Worm (Caenorhabditis elegans) whole organism, young adult: ENCODE results near the gene C04C3.9.

Experiments
- B0336.3 ChIP-seq: fragments of 200-800 bp; sonication (Bioruptor generic); IDR thresholded peaks from 2 replicates; pipeline ENCODE4 v1.3.6; 2022; ENCODE audit warnings: missing genetic modification characterization, missing compliant biosample characterization
- K11D2.4 ChIP-seq: fragments of 200-800 bp; sonication (Bioruptor generic); IDR thresholded peaks from 2 replicates; pipeline ENCODE4 v1.3.6; 2022; ENCODE audit warnings: missing genetic modification reagents, missing genetic modification characterization, missing compliant biosample characterization
- ama-1 ChIP-seq, 3 experiments: fragments of 150-350 bp in 1 of 3; sonication (generic microtip) in 2 of 3; optimal IDR thresholded peaks; 2 replicates each; lab custom pipeline; 2014 to 2018; ENCODE audit warnings: missing biosample characterization in 2 of 3, missing genetic modification characterization in 2 of 3, missing genetic modification reagents in 2 of 3
- efl-1 ChIP-seq: fragments of 150-350 bp; optimal IDR thresholded peaks from 2 replicates; lab custom pipeline; 2014; ENCODE audit warnings: missing biosample characterization, missing genetic modification reagents, missing genetic modification characterization
- hlh-26 ChIP-seq: fragments of 200-800 bp; sonication (Bioruptor generic); conservative IDR thresholded peaks from 2 replicates; pipeline ENCODE4 v1.3.6; 2022; ENCODE audit warnings: missing genetic modification reagents, missing genetic modification characterization, missing compliant biosample characterization
- lsl-1 ChIP-seq: fragments of 200-800 bp; sonication (Bioruptor generic); optimal IDR thresholded peaks from 2 replicates; lab custom pipeline; 2018; ENCODE audit warnings: mild to moderate bottlenecking, missing genetic modification characterization, moderate library complexity, missing compliant biosample characterization
- madf-10 ChIP-seq: sonication (generic microtip); optimal IDR thresholded peaks from 2 replicates; lab custom pipeline; 2016; ENCODE audit warnings: mild to moderate bottlenecking, missing genetic modification characterization, missing compliant biosample characterization
- nfya-1 ChIP-seq: sonication (generic microtip); optimal IDR thresholded peaks from 2 replicates; lab custom pipeline; 2017; ENCODE audit warnings: antibody characterized with exemption, missing compliant biosample characterization, missing genetic modification characterization, borderline replicate concordance; ENCODE audit not compliant: insufficient read depth
- snpc-4 ChIP-seq, 5 experiments: fragments of 150-350 bp in 1 of 5; sonication (generic microtip) in 4 of 5; optimal IDR thresholded peaks; 2 replicates each; lab custom pipeline; 2014 to 2018; ENCODE audit warnings: missing genetic modification characterization in 5 of 5, missing biosample characterization in 3 of 5, antibody characterized with exemption in 2 of 5, mild to moderate bottlenecking in 2 of 5, missing compliant biosample characterization in 2 of 5, missing genotype in 2 of 5, moderate library complexity in 2 of 5, missing genetic modification reagents in 1 of 5
- zim-3 ChIP-seq: sonication (generic microtip); optimal IDR thresholded peaks from 2 replicates; lab custom pipeline; 2017; ENCODE audit warnings: mild to moderate bottlenecking, missing genetic modification characterization, moderate library complexity, missing compliant biosample characterization

DNA sequence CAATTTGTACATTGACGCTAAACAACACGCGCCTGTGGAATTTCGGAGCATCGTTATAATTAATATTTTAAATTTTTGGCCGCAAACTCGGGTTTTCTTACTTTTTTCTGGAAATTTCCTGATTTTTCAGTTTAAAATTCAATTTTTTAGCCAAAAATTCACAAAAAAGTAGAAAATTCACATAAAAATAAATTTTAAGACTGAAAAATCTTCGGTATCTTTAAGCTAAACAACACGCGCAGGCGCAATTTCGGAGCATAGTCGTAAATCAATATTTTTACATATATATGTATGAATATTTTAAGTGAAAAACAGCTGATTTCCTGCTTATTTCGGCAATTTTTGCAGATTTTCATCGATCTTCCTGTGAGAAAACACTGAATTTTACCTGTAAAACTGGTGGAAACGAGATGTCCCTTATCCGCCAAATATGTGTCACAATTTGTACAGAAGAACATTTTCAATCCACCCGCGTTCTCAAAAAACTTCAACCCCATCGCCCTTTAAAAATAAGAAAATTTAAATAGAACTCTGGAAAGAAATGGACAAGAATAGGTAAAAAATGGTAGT lies 45.9 kb downstream of the C04C3.9 start, which contains the start of gene B0546.3:
- TF ChIP-seq zim-3 (tag; lab: Kevin White, UChicago) (no peak), ama-1 (optimal IDR thresholded peaks at IDR 0.05; lab: Kevin White, UChicago) (no peak), ama-1 (GFP tag; optimal IDR thresholded peaks at IDR 0.05; lab: Kevin White, UChicago) (no peak), madf-10 (tag; lab: Kevin White, UChicago) (no peak), nfya-1 (tag; lab: Kevin White, UChicago) (no peak), efl-1 (no peak), snpc-4 (GFP tag; optimal IDR thresholded peaks at IDR 0.05; lab: Kevin White, UChicago) (no peak), snpc-4 (tag; optimal IDR thresholded peaks at IDR 0.05; lab: Kevin White, UChicago) (peak in 1 of 4 experiments; percentile 11), hlh-26 (no peak), K11D2.4 (GFP tag; lab: Robert Waterston, UW) (no peak), B0336.3 (GFP tag; lab: Robert Waterston, UW) (0 out of 2 replicates have a peak, but pooled peaks have one; percentile 29), lsl-1 (GFP tag; lab: Kevin White, UChicago) (no peak)
